Fruit fly (Drosophila melanogaster) whole organism, embryonic: ENCODE data around the gene Sec20.

Experiments
- Aef1 ChIP-seq: fragments of 200-800 bp; sonication (Bioruptor generic); IDR thresholded peaks from 3 replicates; pipeline ENCODE4 v1.3.6; 2022; ENCODE audit warnings: missing biosample characterization, missing genetic modification characterization
- Antp ChIP-seq: fragments of 200-800 bp; sonication (Bioruptor generic); optimal IDR thresholded peaks from 3 replicates; lab custom pipeline; 2016; ENCODE audit warnings: missing biosample characterization, missing genetic modification characterization
- Atf-2 ChIP-seq: fragments of 200-800 bp; sonication (Bioruptor generic); optimal IDR thresholded peaks from 2 replicates; lab custom pipeline; 2016; ENCODE audit warnings: missing biosample characterization, missing genetic modification characterization
- BEAF-32 ChIP-seq: fragments of 200-800 bp; sonication (Bioruptor generic); optimal IDR thresholded peaks from 3 replicates; lab custom pipeline; 2017; ENCODE audit warnings: missing biosample characterization, missing genetic modification characterization, mild to moderate bottlenecking, moderate library complexity, missing genetic modification reagents
- Blimp-1 ChIP-seq: fragments of 200-800 bp; sonication (Bioruptor generic); optimal IDR thresholded peaks from 3 replicates; lab custom pipeline; 2018; ENCODE audit warnings: missing biosample characterization, missing genetic modification characterization, mild to moderate bottlenecking, moderate library complexity, missing genetic modification reagents
- CG10147 ChIP-seq: fragments of 200-800 bp; sonication (Bioruptor generic); optimal IDR thresholded peaks from 2 replicates; lab custom pipeline; 2019; ENCODE audit warnings: missing biosample characterization, mild to moderate bottlenecking, missing genetic modification characterization, moderate library complexity
- CG10979 ChIP-seq: fragments of 200-800 bp; sonication (Bioruptor generic); optimal IDR thresholded peaks from 2 replicates; lab custom pipeline; 2018; ENCODE audit warnings: missing biosample characterization, mild to moderate bottlenecking, missing genetic modification characterization, moderate library complexity
- CG11723 ChIP-seq: fragments of 200-800 bp; sonication (Bioruptor generic); optimal IDR thresholded peaks from 2 replicates; lab custom pipeline; 2017; ENCODE audit warnings: missing biosample characterization, mild to moderate bottlenecking, missing genetic modification characterization
- CG13424 ChIP-seq: fragments of 200-800 bp; sonication (Bioruptor generic); optimal IDR thresholded peaks from 2 replicates; lab custom pipeline; 2019; ENCODE audit warnings: missing biosample characterization, mild to moderate bottlenecking, missing genetic modification characterization, moderate library complexity
- CG1792 ChIP-seq: fragments of 200-800 bp; sonication (Bioruptor generic); optimal IDR thresholded peaks from 2 replicates; lab custom pipeline; 2016; ENCODE audit warnings: missing biosample characterization, missing genetic modification characterization
- CG18599 ChIP-seq: fragments of 200-800 bp; sonication (Bioruptor generic); optimal IDR thresholded peaks from 3 replicates; lab custom pipeline; 2017; ENCODE audit warnings: missing biosample characterization, missing genetic modification characterization, mild to moderate bottlenecking, moderate library complexity, missing genetic modification reagents
- CG4360 ChIP-seq: fragments of 200-800 bp; sonication (Bioruptor generic); IDR thresholded peaks from 2 replicates; pipeline ENCODE4 v1.3.6; 2022; ENCODE audit warnings: missing biosample characterization, missing genetic modification characterization
- CG43689 ChIP-seq: fragments of 200-800 bp; sonication (Bioruptor generic); IDR thresholded peaks from 2 replicates; pipeline ENCODE4 v1.3.6; 2022; ENCODE audit warnings: missing biosample characterization, missing genetic modification characterization
- CG5180 ChIP-seq: fragments of 200-800 bp; sonication (Bioruptor generic); optimal IDR thresholded peaks from 3 replicates; lab custom pipeline; 2017; ENCODE audit warnings: missing biosample characterization, missing genetic modification characterization, mild to moderate bottlenecking, moderate library complexity, missing genetic modification reagents
- CG5245 ChIP-seq: fragments of 200-800 bp; sonication (Bioruptor generic); optimal IDR thresholded peaks from 3 replicates; lab custom pipeline; 2016; ENCODE audit warnings: missing biosample characterization, missing genetic modification characterization
- CG8478 ChIP-seq: fragments of >200 bp; optimal IDR thresholded peaks from 2 replicates; lab custom pipeline; 2018
- CG9437 ChIP-seq: fragments of 200-800 bp; sonication (Bioruptor generic); optimal IDR thresholded peaks from 2 replicates; lab custom pipeline; 2018; ENCODE audit warnings: missing biosample characterization, mild to moderate bottlenecking, missing genetic modification characterization
- CG9727 ChIP-seq: fragments of 200-800 bp; sonication (Bioruptor generic); optimal IDR thresholded peaks from 3 replicates; lab custom pipeline; 2017; ENCODE audit warnings: missing biosample characterization, mild to moderate bottlenecking, missing genetic modification characterization
- CkIIα-i1 ChIP-seq: fragments of 200-800 bp; sonication (Bioruptor generic); IDR thresholded peaks from 2 replicates; pipeline ENCODE4 v1.3.6; 2022; ENCODE audit warnings: missing biosample characterization, missing genetic modification characterization
- Ets65A ChIP-seq: fragments of 200-800 bp; sonication (Bioruptor generic); peaks from one replicate; lab custom pipeline; 2016; ENCODE audit warnings: missing biosample characterization, missing genetic modification characterization
- Gsc ChIP-seq: fragments of 200-800 bp; sonication (Bioruptor generic); IDR thresholded peaks from 2 replicates; pipeline ENCODE4 v1.3.6; 2022; ENCODE audit warnings: missing biosample characterization, missing genetic modification characterization
- HLH4C ChIP-seq: fragments of 200-800 bp; sonication (Bioruptor generic); IDR thresholded peaks from 3 replicates; pipeline ENCODE4 v1.3.6; 2022; ENCODE audit warnings: missing biosample characterization, missing genetic modification characterization; ENCODE audit not compliant: partially characterized antibody
- Kr ChIP-seq: fragments of 200-800 bp; sonication (Bioruptor generic); optimal IDR thresholded peaks from 2 replicates; lab custom pipeline; 2017; ENCODE audit warnings: missing biosample characterization, mild to moderate bottlenecking, missing genetic modification characterization
- Lim3 ChIP-seq: fragments of 200-800 bp; sonication (Bioruptor generic); IDR thresholded peaks from 2 replicates; pipeline ENCODE4 v1.3.6; 2022; ENCODE audit warnings: missing biosample characterization, missing genetic modification characterization
- Med ChIP-seq: fragments of 200-800 bp; sonication (Bioruptor generic); peaks from one replicate; lab custom pipeline; 2016; ENCODE audit warnings: missing biosample characterization, missing genetic modification characterization, mild to moderate bottlenecking, inconsistent platforms, moderate library complexity
- Mrtf ChIP-seq: fragments of 200-800 bp; sonication (Bioruptor generic); IDR thresholded peaks from 3 replicates; pipeline ENCODE4 v1.3.6; 2022; ENCODE audit warnings: missing biosample characterization, missing genetic modification characterization
- NC2α ChIP-seq: fragments of 200-800 bp; sonication (Bioruptor generic); optimal IDR thresholded peaks from 2 replicates; lab custom pipeline; 2016; ENCODE audit warnings: missing biosample characterization, missing genetic modification characterization
- NFAT ChIP-seq: fragments of 200-800 bp; sonication (Bioruptor generic); IDR thresholded peaks from 2 replicates; pipeline ENCODE4 v1.3.6; 2022; ENCODE audit warnings: missing biosample characterization, missing genetic modification characterization
- Poxn ChIP-seq: fragments of 200-800 bp; sonication (Bioruptor generic); IDR thresholded peaks from 2 replicates; pipeline ENCODE4 v1.3.6; 2022; ENCODE audit warnings: missing biosample characterization, missing genetic modification characterization
- Ssrp ChIP-seq: fragments of 200-800 bp; sonication (Bioruptor generic); optimal IDR thresholded peaks from 2 replicates; lab custom pipeline; 2018; ENCODE audit warnings: missing biosample characterization, mild to moderate bottlenecking, missing genetic modification characterization, moderate library complexity
- chm ChIP-seq: fragments of 200-800 bp; sonication (Bioruptor generic); IDR thresholded peaks from 2 replicates; pipeline ENCODE4 v1.3.6; 2022; ENCODE audit warnings: missing biosample characterization, missing genetic modification characterization
- ems ChIP-seq: fragments of 200-800 bp; sonication (Bioruptor generic); optimal IDR thresholded peaks from 3 replicates; lab custom pipeline; 2016; ENCODE audit warnings: missing biosample characterization, missing genetic modification characterization
- en ChIP-seq: fragments of 200-800 bp; sonication (Bioruptor generic); optimal IDR thresholded peaks from 2 replicates; lab custom pipeline; 2016; ENCODE audit warnings: missing biosample characterization, missing genetic modification characterization
- exex ChIP-seq: fragments of 200-800 bp; sonication (Bioruptor generic); optimal IDR thresholded peaks from 4 replicates; lab custom pipeline; 2018; ENCODE audit warnings: missing biosample characterization, mild to moderate bottlenecking, missing genetic modification characterization, moderate library complexity
- gcm2 ChIP-seq: fragments of 200-800 bp; sonication (Bioruptor generic); optimal IDR thresholded peaks from 2 replicates; lab custom pipeline; 2016; ENCODE audit warnings: missing biosample characterization, missing genetic modification characterization
- grn ChIP-seq: fragments of 200-800 bp; sonication (Bioruptor generic); optimal IDR thresholded peaks from 3 replicates; lab custom pipeline; 2017; ENCODE audit warnings: missing biosample characterization, missing genetic modification characterization
- ind ChIP-seq: fragments of 200-800 bp; sonication (Bioruptor generic); optimal IDR thresholded peaks from 3 replicates; lab custom pipeline; 2016; ENCODE audit warnings: missing biosample characterization, missing genetic modification characterization
- lola ChIP-seq, 3 experiments: fragments of >200 bp in 2 of 3; fragments of 200-800 bp in 1 of 3; sonication (Bioruptor generic) in 1 of 3; optimal IDR thresholded peaks; 2 replicates each; lab custom pipeline; 2017 to 2019; ENCODE audit warnings: missing biosample characterization in 3 of 3, missing genetic modification characterization in 3 of 3, mild to moderate bottlenecking in 1 of 3, moderate library complexity in 1 of 3
- mirr ChIP-seq: fragments of 200-800 bp; sonication (Bioruptor generic); optimal IDR thresholded peaks from 3 replicates; lab custom pipeline; 2018; ENCODE audit warnings: missing biosample characterization, mild to moderate bottlenecking, missing genetic modification characterization
- otp ChIP-seq: fragments of 200-800 bp; sonication (Bioruptor generic); IDR thresholded peaks from 3 replicates; pipeline ENCODE4, ENCODE4 v1.3.6; 2022; ENCODE audit warnings: missing biosample characterization, missing genetic modification characterization
- pb ChIP-seq: fragments of 200-800 bp; sonication (Bioruptor generic); optimal IDR thresholded peaks from 3 replicates; lab custom pipeline; 2016; ENCODE audit warnings: missing biosample characterization, missing genetic modification characterization
- phol ChIP-seq: fragments of 200-800 bp; sonication (Bioruptor generic); optimal IDR thresholded peaks from 3 replicates; lab custom pipeline; 2018; ENCODE audit warnings: missing biosample characterization, mild to moderate bottlenecking, missing genetic modification characterization, moderate library complexity
- pita ChIP-seq: fragments of 200-800 bp; sonication (Bioruptor generic); optimal IDR thresholded peaks from 2 replicates; lab custom pipeline; 2017; ENCODE audit warnings: missing biosample characterization, mild to moderate bottlenecking, missing genetic modification characterization
- repo ChIP-seq: fragments of 200-800 bp; sonication (Bioruptor generic); optimal IDR thresholded peaks from 2 replicates; lab custom pipeline; 2016; ENCODE audit warnings: missing biosample characterization, missing genetic modification characterization
- rib ChIP-seq: fragments of 200-800 bp; sonication (Bioruptor generic); IDR thresholded peaks from 2 replicates; pipeline ENCODE4 v1.3.6; 2022; ENCODE audit warnings: missing biosample characterization, missing genetic modification characterization
- salm ChIP-seq: fragments of 200-800 bp; sonication (Bioruptor generic); optimal IDR thresholded peaks from 2 replicates; lab custom pipeline; 2018; ENCODE audit warnings: missing biosample characterization, mild to moderate bottlenecking, missing genetic modification characterization
- sd ChIP-seq: fragments of 200-800 bp; sonication (Bioruptor generic); optimal IDR thresholded peaks from 3 replicates; lab custom pipeline; 2018; ENCODE audit warnings: missing biosample characterization, mild to moderate bottlenecking, missing genetic modification characterization, moderate library complexity
- sens ChIP-seq: fragments of 200-800 bp; sonication (Bioruptor generic); peaks from one replicate; lab custom pipeline; 2016; ENCODE audit warnings: missing biosample characterization, missing genetic modification characterization
- sug ChIP-seq: fragments of 200-800 bp; optimal IDR thresholded peaks from 2 replicates; lab custom pipeline; 2019; ENCODE audit warnings: missing biosample characterization, mild to moderate bottlenecking, missing genetic modification characterization, moderate library complexity
- twi ChIP-seq: fragments of 200-800 bp; optimal IDR thresholded peaks from 2 replicates; lab custom pipeline; 2019; ENCODE audit warnings: missing biosample characterization, mild to moderate bottlenecking, missing genetic modification characterization, moderate library complexity
- vfl ChIP-seq: fragments of 200-800 bp; sonication (Bioruptor generic); optimal IDR thresholded peaks from 2 replicates; lab custom pipeline; 2016; ENCODE audit warnings: missing biosample characterization, missing genetic modification characterization
- zf30C ChIP-seq: fragments of 200-800 bp; sonication (Bioruptor generic); optimal IDR thresholded peaks from 3 replicates; lab custom pipeline; 2018; ENCODE audit warnings: missing biosample characterization, mild to moderate bottlenecking, missing genetic modification characterization

Sec20 gene

dm6 chr3R:5838683-5839365 lies 14.5 kb upstream of the Sec20 start (continued):
- TF ChIP-seq salm (tag; lab: Kevin White, UChicago) = no peak
- TF ChIP-seq Ssrp (tag; lab: Kevin White, UChicago) = no peak
- 0 out of 3 replicates have a peak, but pooled peaks have one; percentile 17 for TF ChIP-seq Aef1 (GFP tag; lab: Robert Waterston, UW)
- TF ChIP-seq Blimp-1 (GFP tag; lab: Kevin White, UChicago) = no peak
- TF ChIP-seq Med = peak; percentile 38
- no peak for TF ChIP-seq en (GFP tag; lab: Kevin White, UChicago)
- TF ChIP-seq CG10147 (GFP tag; lab: Kevin White, UChicago) = no peak
- no peak for TF ChIP-seq phol
- no peak for TF ChIP-seq chm (GFP tag; lab: Robert Waterston, UW)
- no peak for TF ChIP-seq CG13424
- no peak for TF ChIP-seq ind
- TF ChIP-seq rib (GFP tag; lab: Robert Waterston, UW) = no peak
- TF ChIP-seq pita = no peak
- TF ChIP-seq lola (GFP tag; optimal IDR thresholded peaks at IDR 0.05; lab: Kevin White, UChicago) = no peak
- TF ChIP-seq CG5245 (GFP tag; lab: Kevin White, UChicago) = no peak
- no peak for TF ChIP-seq CG4360 (GFP tag; lab: Robert Waterston, UW)
- no peak for TF ChIP-seq Antp
- TF ChIP-seq sens (GFP tag; lab: Kevin White, UChicago) = peak; percentile 69
- no peak for TF ChIP-seq CG1792 (GFP tag; lab: Kevin White, UChicago)
- TF ChIP-seq NFAT (GFP tag; lab: Robert Waterston, UW) = no peak
- TF ChIP-seq Ets65A = peak; percentile 9
- no peak for TF ChIP-seq Kr (GFP tag; lab: Kevin White, UChicago)
- no peak for TF ChIP-seq NC2α
- no peak for TF ChIP-seq exex (tag; lab: Kevin White, UChicago)
- peak; percentile 5 for TF ChIP-seq CG18599 (GFP tag; lab: Kevin White, UChicago)
- TF ChIP-seq CG8478 (lab: Kevin White, UChicago) = no peak
- TF ChIP-seq CG10979 (tag; lab: Kevin White, UChicago) = no peak
- 0 out of 3 replicates have a peak, but pooled peaks have one; percentile 33 for TF ChIP-seq Mrtf (GFP tag; lab: Robert Waterston, UW)
- TF ChIP-seq CG43689 (GFP tag; lab: Robert Waterston, UW) = no peak
- TF ChIP-seq BEAF-32 = no peak
- TF ChIP-seq CG9727 (GFP tag; lab: Kevin White, UChicago) = peak; percentile 3
- no peak for TF ChIP-seq otp (GFP tag; lab: Robert Waterston, UW)
- no peak for TF ChIP-seq vfl (GFP tag; lab: Kevin White, UChicago)

DNA sequence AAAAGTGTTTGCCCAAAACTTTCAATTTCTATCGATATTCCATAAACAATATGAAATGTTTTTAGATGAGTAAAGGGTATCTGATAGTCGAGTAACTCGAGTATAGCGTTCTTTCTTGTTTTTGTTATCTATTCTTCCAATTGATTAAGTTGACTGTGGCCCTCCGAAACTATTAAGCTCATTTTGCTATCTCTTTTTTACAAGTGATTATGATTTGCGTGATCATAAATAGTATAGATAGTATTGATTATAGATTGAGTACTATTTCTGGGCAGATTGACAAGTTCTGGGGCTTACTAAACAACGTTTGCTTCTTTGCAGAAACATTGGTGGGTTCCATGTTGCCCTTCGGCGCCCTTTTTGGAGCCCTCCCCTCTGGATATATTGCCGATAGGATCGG lies 12.2 kb upstream of the Sec20 start:
- TF ChIP-seq sug (peak; percentile 2), zf30C (GFP tag; lab: Kevin White, UChicago) (no peak), mirr (GFP tag; lab: Kevin White, UChicago) (peak; percentile 68), gcm2 (no peak), pb (GFP tag; lab: Kevin White, UChicago) (no peak), CG5180 (GFP tag; lab: Kevin White, UChicago) (no peak), CG11723 (GFP tag; lab: Kevin White, UChicago) (no peak), exex (tag; lab: Kevin White, UChicago) (peak; percentile 84), HLH4C (GFP tag; lab: Robert Waterston, UW) (peak; percentile 50; the same call in 2 of the 3 replicates), Gsc (GFP tag; lab: Robert Waterston, UW) (no peak), CG9437 (GFP tag; lab: Kevin White, UChicago) (no peak), twi (tag; lab: Kevin White, UChicago) (no peak), Poxn (GFP tag; lab: Robert Waterston, UW) (no peak), Lim3 (GFP tag; lab: Robert Waterston, UW) (no peak), grn (GFP tag; lab: Kevin White, UChicago) (peak; percentile 49), sd (tag; lab: Kevin White, UChicago) (no peak), ems (GFP tag; lab: Kevin White, UChicago) (no peak), repo (GFP tag; lab: Kevin White, UChicago) (no peak), CkIIα-i1 (GFP tag; lab: Robert Waterston, UW) (no peak), Atf-2 (GFP tag; lab: Kevin White, UChicago) (no peak)
